Fruit fly (Drosophila melanogaster) whole organism, pupa: ENCODE results near the gene Sb.

ENCODE experiments used
- CG10348 ChIP-seq: fragments of 200-800 bp; sonication (Bioruptor generic); IDR thresholded peaks from 2 replicates; pipeline ENCODE4 v1.3.6; 2022; ENCODE audit warnings: missing biosample characterization, missing genetic modification characterization
- CG12605 ChIP-seq: fragments of 200-800 bp; sonication (Bioruptor generic); IDR thresholded peaks from 2 replicates; pipeline ENCODE4 v1.3.6; 2022; ENCODE audit warnings: missing biosample characterization, missing genetic modification characterization
- CG13204 ChIP-seq: fragments of 200-800 bp; sonication (Bioruptor generic); optimal IDR thresholded peaks from 2 replicates; lab custom pipeline; 2018; ENCODE audit warnings: missing biosample characterization, mild to moderate bottlenecking, missing genetic modification characterization, moderate library complexity
- CG14655 ChIP-seq: fragments of 200-800 bp; sonication (Bioruptor generic); optimal IDR thresholded peaks from 3 replicates; lab custom pipeline; 2017; ENCODE audit warnings: mild to moderate bottlenecking, missing biosample characterization, missing genetic modification reagents, missing genetic modification characterization
- CG15710 ChIP-seq: fragments of 200-800 bp; sonication (Bioruptor generic); optimal IDR thresholded peaks from 2 replicates; lab custom pipeline; 2018; ENCODE audit warnings: missing biosample characterization, mild to moderate bottlenecking, missing genetic modification characterization, moderate library complexity
- CG17806 ChIP-seq: fragments of 200-800 bp; sonication (Bioruptor generic); optimal IDR thresholded peaks from 2 replicates; lab custom pipeline; 2018; ENCODE audit warnings: missing biosample characterization, mild to moderate bottlenecking, missing genetic modification characterization, moderate library complexity
- CG32121 ChIP-seq: fragments of 200-800 bp; sonication (Bioruptor generic); IDR thresholded peaks from 2 replicates; pipeline ENCODE4 v1.3.6; 2022; ENCODE audit warnings: missing biosample characterization, missing genetic modification characterization
- CG34367 ChIP-seq: fragments of 200-800 bp; sonication (Bioruptor generic); optimal IDR thresholded peaks from 2 replicates; lab custom pipeline; 2018; ENCODE audit warnings: missing biosample characterization, mild to moderate bottlenecking, missing genetic modification characterization
- CG4496 ChIP-seq: fragments of 200-800 bp; sonication (Bioruptor generic); IDR thresholded peaks from 3 replicates; pipeline ENCODE4 v1.3.6; 2022; ENCODE audit warnings: missing biosample characterization, missing genetic modification characterization
- CG8159 ChIP-seq: fragments of 200-800 bp; sonication (Bioruptor generic); optimal IDR thresholded peaks from 3 replicates; lab custom pipeline; 2018; ENCODE audit warnings: missing biosample characterization, mild to moderate bottlenecking, missing genetic modification characterization, moderate library complexity
- CG8301 ChIP-seq: fragments of 200-800 bp; sonication (Bioruptor generic); optimal IDR thresholded peaks from 2 replicates; lab custom pipeline; 2018; ENCODE audit warnings: missing biosample characterization, mild to moderate bottlenecking, missing genetic modification characterization
- CG9948 ChIP-seq: fragments of 200-800 bp; sonication (Bioruptor generic); optimal IDR thresholded peaks from 2 replicates; lab custom pipeline; 2018; ENCODE audit warnings: missing biosample characterization, mild to moderate bottlenecking, missing genetic modification characterization, moderate library complexity
- D1 ChIP-seq: fragments of 200-800 bp; sonication (Bioruptor generic); optimal IDR thresholded peaks from 2 replicates; lab custom pipeline; 2018; ENCODE audit warnings: missing biosample characterization, mild to moderate bottlenecking, missing genetic modification characterization, moderate library complexity
- EcR ChIP-seq: fragments of 200-800 bp; sonication (Bioruptor generic); optimal IDR thresholded peaks from 3 replicates; lab custom pipeline; 2019; ENCODE audit warnings: missing biosample characterization, missing genetic modification characterization, mild to moderate bottlenecking, moderate library complexity, missing genetic modification reagents
- Ets98B ChIP-seq: fragments of 200-800 bp; sonication (Bioruptor generic); IDR thresholded peaks from 2 replicates; pipeline ENCODE4 v1.3.6; 2022; ENCODE audit warnings: missing biosample characterization, missing genetic modification characterization
- Pif1A ChIP-seq: fragments of 200-800 bp; sonication (Bioruptor generic); optimal IDR thresholded peaks from 3 replicates; lab custom pipeline; 2016; ENCODE audit warnings: missing biosample characterization, missing genetic modification characterization
- Pif1B ChIP-seq: fragments of 200-800 bp; sonication (Bioruptor generic); optimal IDR thresholded peaks from 3 replicates; lab custom pipeline; 2016; ENCODE audit warnings: missing biosample characterization, missing genetic modification characterization
- Snoo ChIP-seq: fragments of 200-800 bp; sonication (Bioruptor generic); optimal IDR thresholded peaks from 3 replicates; lab custom pipeline; 2017; ENCODE audit warnings: missing biosample characterization, mild to moderate bottlenecking, missing genetic modification characterization, inconsistent platforms
- fd96Ca ChIP-seq: fragments of 200-800 bp; sonication (Bioruptor generic); IDR thresholded peaks from 3 replicates; pipeline ENCODE4 v1.3.6; 2022; ENCODE audit warnings: missing biosample characterization, missing genetic modification characterization
- gl ChIP-seq: fragments of 200-800 bp; sonication (Bioruptor generic); optimal IDR thresholded peaks from 2 replicates; lab custom pipeline; 2018; ENCODE audit warnings: missing biosample characterization, mild to moderate bottlenecking, missing genetic modification characterization
- rn ChIP-seq: fragments of 200-800 bp; sonication (Bioruptor generic); IDR thresholded peaks from 2 replicates; pipeline ENCODE4 v1.3.6; 2022; ENCODE audit warnings: missing biosample characterization, missing genetic modification characterization

Sb gene

DNA sequence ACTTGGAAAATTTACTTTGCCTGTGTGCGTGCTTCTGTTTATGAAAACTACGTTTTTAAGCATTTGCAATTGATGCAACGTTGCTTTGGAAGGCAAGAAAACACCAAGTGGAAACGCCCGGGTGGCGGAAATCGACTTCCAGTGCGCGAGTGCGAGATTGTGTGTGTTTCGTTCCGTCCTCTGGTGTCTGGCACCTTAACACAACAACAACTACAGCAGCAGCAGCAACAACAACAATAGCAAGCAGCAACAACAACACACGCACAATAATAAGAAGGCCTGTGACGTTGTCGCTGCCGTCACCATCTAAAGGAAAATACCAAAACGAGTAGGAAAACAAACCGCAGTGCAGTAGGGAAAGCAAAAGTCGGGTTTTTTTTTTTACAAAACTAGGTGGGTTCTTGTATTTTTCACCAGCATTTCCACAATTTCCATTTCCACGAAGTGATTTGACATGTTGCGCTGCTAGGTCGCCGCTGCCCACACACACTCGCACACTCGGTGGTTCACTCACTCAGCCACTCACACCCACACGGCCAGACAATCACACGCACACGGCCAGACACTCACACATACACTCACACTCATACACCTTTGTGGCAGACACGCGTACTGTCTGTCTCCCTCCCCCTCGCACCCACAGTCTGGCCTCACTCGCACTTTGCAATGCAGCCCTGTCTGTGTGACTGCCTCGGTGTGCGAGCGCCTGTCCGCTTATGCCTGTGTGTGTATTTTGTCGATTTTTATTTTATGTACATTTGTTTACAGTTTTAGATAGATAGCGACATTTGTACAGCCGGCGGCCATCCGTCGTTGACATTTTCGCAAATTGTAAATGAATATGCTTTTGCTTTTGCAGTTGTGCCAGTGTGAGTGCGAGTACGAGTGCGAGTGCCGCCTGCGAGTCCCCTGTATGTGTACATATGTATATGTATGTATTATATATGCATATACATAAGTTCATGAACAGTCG lies 16.4 kb upstream of the Sb start:
- peak; percentile 0 for TF ChIP-seq CG8301 (tag; lab: Kevin White, UChicago)
- peak; percentile 93 for TF ChIP-seq EcR (GFP tag; lab: Kevin White, UChicago)
- TF ChIP-seq CG15710 (tag; lab: Kevin White, UChicago): peak; percentile 25
- peak; percentile 12 for TF ChIP-seq gl
- TF ChIP-seq CG32121 (GFP tag; lab: Robert Waterston, UW): peak; percentile 73
- peak; percentile 10; the same call in 1 of the 2 replicates for TF ChIP-seq CG12605
- TF ChIP-seq CG4496 (GFP tag; lab: Robert Waterston, UW): peak; percentile 52
- TF ChIP-seq Pif1B (GFP tag; lab: Kevin White, UChicago): peak; percentile 55
- peak; percentile 75; the same call in 2 of the 3 replicates for TF ChIP-seq fd96Ca (GFP tag; lab: Robert Waterston, UW)
- TF ChIP-seq Ets98B (GFP tag; lab: Robert Waterston, UW): peak; percentile 68
- no peak for TF ChIP-seq CG8159
- TF ChIP-seq CG34367 (tag; lab: Kevin White, UChicago): peak; percentile 30
- no peak for TF ChIP-seq CG10348 (GFP tag; lab: Robert Waterston, UW)
- TF ChIP-seq D1 (tag; lab: Kevin White, UChicago): no peak
- peak; percentile 98 for TF ChIP-seq Snoo (tag; lab: Kevin White, UChicago)
- TF ChIP-seq rn: no peak
- peak; percentile 89 for TF ChIP-seq CG13204 (GFP tag; lab: Kevin White, UChicago)
- TF ChIP-seq CG17806 (tag; lab: Kevin White, UChicago): no peak
- TF ChIP-seq CG14655 (GFP tag; lab: Kevin White, UChicago): peak; percentile 34
- TF ChIP-seq CG9948: no peak
- TF ChIP-seq Pif1A: peak; percentile 48

DNA sequence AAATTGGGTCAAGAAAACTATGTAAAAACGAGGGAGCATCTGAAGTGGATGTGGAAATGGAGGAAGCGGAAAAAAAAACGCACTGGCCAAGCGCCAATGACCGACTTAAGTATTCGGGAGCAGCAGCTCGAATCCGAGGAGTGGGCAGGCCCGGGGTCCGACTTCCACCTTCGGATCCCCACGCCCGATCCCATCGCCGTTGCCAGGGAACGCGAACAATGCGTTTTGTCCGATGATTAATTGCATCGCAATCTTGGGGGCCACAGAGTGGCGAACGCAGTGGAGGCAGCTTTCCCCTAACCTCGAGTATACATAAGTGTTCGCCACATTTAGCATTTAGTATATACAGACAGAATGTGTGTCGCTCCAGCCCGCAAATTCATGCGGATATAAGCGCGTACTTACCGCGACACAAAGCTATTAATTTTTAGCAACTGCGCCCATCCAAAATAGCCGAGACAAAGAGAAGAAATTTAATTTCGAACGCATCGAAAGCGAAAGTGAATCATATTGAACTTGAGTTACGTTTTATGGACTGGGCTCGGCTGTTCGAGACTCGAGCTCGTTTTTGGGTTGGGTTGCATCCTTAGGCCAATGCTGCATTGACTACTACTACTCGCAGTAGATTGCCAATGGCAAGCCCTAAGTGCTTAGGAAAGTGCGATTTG lies 10.0 kb upstream of the Sb start:
- TF ChIP-seq CG12605 (no peak), EcR (GFP tag; lab: Kevin White, UChicago) (peak; percentile 67), gl (no peak)
- TF ChIP-seq, all 21 proteins: peak for 1

DNA sequence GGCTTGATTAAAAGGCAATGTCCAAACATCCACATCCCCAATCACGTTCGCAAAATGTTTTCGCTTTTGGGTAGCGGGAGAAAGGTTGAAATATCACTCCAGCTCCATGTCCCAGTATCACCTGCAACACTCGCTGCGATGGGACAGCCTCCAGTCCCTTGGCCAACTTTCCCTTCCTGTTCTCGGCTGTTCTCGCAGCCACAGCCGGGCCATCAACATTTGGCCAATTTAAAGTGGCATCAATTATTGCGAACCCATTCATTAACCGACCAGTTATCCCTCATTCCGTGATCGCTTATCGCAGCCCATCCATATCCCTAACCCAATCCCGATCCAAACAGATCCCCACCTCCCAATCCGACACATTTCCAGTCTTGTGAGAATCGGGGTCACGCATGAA lies 2.8 kb upstream of the Sb start:
- TF ChIP-seq fd96Ca (GFP tag; lab: Robert Waterston, UW) (no peak), CG14655 (GFP tag; lab: Kevin White, UChicago) (no peak), Pif1A (no peak), CG4496 (GFP tag; lab: Robert Waterston, UW) (no peak), EcR (GFP tag; lab: Kevin White, UChicago) (no peak), CG8159 (no peak), rn (no peak), gl (no peak), CG34367 (tag; lab: Kevin White, UChicago) (no peak), CG8301 (tag; lab: Kevin White, UChicago) (no peak), Snoo (tag; lab: Kevin White, UChicago) (no peak), CG9948 (no peak), Ets98B (GFP tag; lab: Robert Waterston, UW) (no peak), CG13204 (GFP tag; lab: Kevin White, UChicago) (no peak), Pif1B (GFP tag; lab: Kevin White, UChicago) (no peak), D1 (tag; lab: Kevin White, UChicago) (no peak)
- TF ChIP-seq, all 21 proteins: peak for 0

DNA sequence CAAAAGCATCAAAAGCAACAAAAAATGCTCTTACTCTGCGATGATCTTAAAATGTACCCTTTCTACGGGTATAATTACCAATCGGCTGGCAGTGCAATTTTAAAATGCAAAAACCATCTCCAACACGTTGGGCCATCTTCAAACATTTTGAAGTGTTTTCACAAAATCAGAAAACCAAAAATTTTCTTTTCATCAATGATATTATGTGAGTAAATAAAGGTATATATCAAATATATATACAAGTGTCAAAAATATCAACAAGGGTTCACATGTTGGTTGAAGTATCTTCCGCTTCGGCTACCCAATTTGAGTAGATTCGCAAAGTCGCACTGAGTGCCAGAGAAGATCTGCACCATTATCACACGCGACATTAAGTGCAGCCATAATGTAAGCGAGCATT lies 1.4 kb downstream of the Sb start:
- TF ChIP-seq Pif1B (GFP tag; lab: Kevin White, UChicago) (peak; percentile 63), CG8159 (peak; percentile 47), CG14655 (GFP tag; lab: Kevin White, UChicago) (peak; percentile 42), Snoo (tag; lab: Kevin White, UChicago) (no peak), CG4496 (GFP tag; lab: Robert Waterston, UW) (no peak), fd96Ca (GFP tag; lab: Robert Waterston, UW) (no peak), CG15710 (tag; lab: Kevin White, UChicago) (no peak), CG34367 (tag; lab: Kevin White, UChicago) (no peak), D1 (tag; lab: Kevin White, UChicago) (no peak), Pif1A (peak; percentile 23), CG17806 (tag; lab: Kevin White, UChicago) (peak; percentile 15), CG8301 (tag; lab: Kevin White, UChicago) (peak; percentile 17), CG10348 (GFP tag; lab: Robert Waterston, UW) (no peak), gl (no peak), CG12605 (no peak), CG9948 (peak; percentile 30), rn (no peak)

DNA sequence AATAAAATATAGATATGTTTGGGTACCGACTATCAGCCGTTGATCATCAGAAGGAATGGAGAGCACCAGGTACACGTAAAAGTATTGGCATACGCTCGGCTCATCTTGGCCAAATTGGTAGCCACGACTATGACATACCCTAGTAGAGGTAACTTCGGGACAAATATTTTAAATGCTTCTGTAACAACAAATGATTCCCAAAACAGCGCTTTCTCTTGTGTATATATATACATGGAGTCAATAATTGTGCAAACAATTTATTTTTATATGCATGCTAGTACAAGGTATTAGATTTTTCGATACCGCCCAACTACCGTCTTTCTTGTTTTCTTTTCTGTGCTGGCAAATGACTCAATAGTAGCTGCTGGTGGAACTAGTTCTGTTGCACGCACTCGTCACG lies 3.5 kb downstream of the Sb start:
- TF ChIP-seq Pif1A (peak; percentile 82), CG10348 (GFP tag; lab: Robert Waterston, UW) (peak; percentile 30; the same call in 1 of the 2 replicates), Snoo (tag; lab: Kevin White, UChicago) (no peak), gl (no peak), CG8301 (tag; lab: Kevin White, UChicago) (peak; percentile 93), CG13204 (GFP tag; lab: Kevin White, UChicago) (no peak), CG8159 (peak; percentile 36), CG17806 (tag; lab: Kevin White, UChicago) (peak; percentile 45), CG4496 (GFP tag; lab: Robert Waterston, UW) (peak; percentile 92), CG9948 (peak; percentile 62), D1 (tag; lab: Kevin White, UChicago) (no peak), CG12605 (peak; percentile 73), EcR (GFP tag; lab: Kevin White, UChicago) (no peak), Pif1B (GFP tag; lab: Kevin White, UChicago) (peak; percentile 77), rn (peak; percentile 59; the same call in 1 of the 2 replicates), CG14655 (GFP tag; lab: Kevin White, UChicago) (peak; percentile 93), CG34367 (tag; lab: Kevin White, UChicago) (peak; percentile 30), Ets98B (GFP tag; lab: Robert Waterston, UW) (peak; percentile 87), fd96Ca (GFP tag; lab: Robert Waterston, UW) (peak; percentile 88), CG15710 (tag; lab: Kevin White, UChicago) (peak; percentile 22), CG32121 (GFP tag; lab: Robert Waterston, UW) (peak; percentile 78)
